Worm (Caenorhabditis elegans): ENCODE results near the gene Y55F3AM.21.

Gene Y55F3AM.21

DNA sequence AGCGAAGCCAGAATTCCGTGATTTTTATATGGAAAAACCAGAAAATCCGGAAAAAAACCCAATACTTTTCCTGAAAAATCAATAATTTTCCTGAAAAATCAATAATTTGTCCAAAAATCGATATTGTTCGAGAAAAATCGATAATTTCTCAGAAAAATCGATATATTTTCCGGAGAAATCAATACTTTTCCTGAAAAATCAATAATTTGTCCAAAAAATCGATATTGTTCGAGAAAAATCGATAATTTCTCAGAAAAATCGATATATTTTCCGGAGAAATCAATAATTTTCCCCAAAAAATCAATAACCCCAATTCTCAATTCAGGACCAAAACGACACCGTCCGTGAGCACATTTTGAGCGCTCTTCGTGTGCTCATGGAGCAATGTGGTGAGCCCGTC lies 51.0 kb downstream of the Y55F3AM.21 start:
- no peak for TF ChIP-seq unc-62 (GFP tag; optimal IDR thresholded peaks at IDR 0.05)

DNA sequence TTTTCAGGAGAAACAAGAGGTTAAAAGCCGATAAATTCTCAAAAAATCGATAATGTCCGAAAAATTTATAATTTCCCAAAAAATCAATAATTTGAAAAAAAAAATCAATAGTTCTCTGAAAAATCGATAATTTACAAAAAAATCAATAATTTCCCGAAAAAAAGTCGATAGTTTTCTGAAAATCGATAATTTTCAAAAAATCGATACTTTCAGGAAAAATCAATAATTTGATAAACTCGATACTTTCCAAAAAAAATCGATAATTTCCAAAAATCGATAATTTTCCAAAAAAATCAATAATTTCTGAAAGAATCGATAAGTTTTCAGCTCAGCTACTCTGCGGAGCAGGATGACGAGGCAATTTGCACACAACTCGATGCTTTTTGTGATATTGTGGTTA lies 51.8 kb downstream of the Y55F3AM.21 start:
- TF ChIP-seq unc-62 (GFP tag; optimal IDR thresholded peaks at IDR 0.05): no peak

Measured in whole organism, dauer.